Fruit fly (Drosophila melanogaster) whole organism, prepupa: ENCODE results near the gene eIF3d1.

Experiments used
- CG11762 ChIP-seq: fragments of 200-800 bp; sonication (Bioruptor generic); optimal IDR thresholded peaks from 3 replicates; lab custom pipeline; 2016; ENCODE audit warnings: missing biosample characterization, missing genetic modification characterization; ENCODE audit not compliant: insufficient read depth
- CG32006 ChIP-seq: fragments of 200-800 bp; sonication (Bioruptor generic); optimal IDR thresholded peaks from 3 replicates; lab custom pipeline; 2017; ENCODE audit warnings: missing biosample characterization, mild to moderate bottlenecking, missing genetic modification characterization
- CG6276 ChIP-seq: fragments of 200-800 bp; sonication (Bioruptor generic); optimal IDR thresholded peaks from 2 replicates; lab custom pipeline; 2017; ENCODE audit warnings: missing biosample characterization, mild to moderate bottlenecking, missing genetic modification characterization
- CG6854 ChIP-seq: fragments of 200-800 bp; sonication (Bioruptor generic); optimal IDR thresholded peaks from 2 replicates; lab custom pipeline; 2017; ENCODE audit warnings: missing biosample characterization, mild to moderate bottlenecking, missing genetic modification characterization
- CG8319 ChIP-seq: fragments of 200-800 bp; sonication (Bioruptor generic); optimal IDR thresholded peaks from 3 replicates; lab custom pipeline; 2016; ENCODE audit warnings: missing biosample characterization, missing genetic modification characterization
- Eip75B ChIP-seq: fragments of 200-800 bp; sonication (Bioruptor generic); optimal IDR thresholded peaks from 3 replicates; lab custom pipeline; 2016; ENCODE audit warnings: missing biosample characterization, missing genetic modification characterization
- Eip93F ChIP-seq: fragments of 200-800 bp; sonication (Bioruptor generic); optimal IDR thresholded peaks from 2 replicates; lab custom pipeline; 2016; ENCODE audit warnings: missing biosample characterization, mild to moderate bottlenecking, missing genetic modification characterization
- Gug ChIP-seq: fragments of 200-800 bp; sonication (Bioruptor generic); IDR thresholded peaks from 2 replicates; pipeline ENCODE4 v1.3.6; 2022; ENCODE audit warnings: missing biosample characterization, missing genetic modification characterization
- Sox14 ChIP-seq: fragments of 200-800 bp; sonication (Bioruptor generic); optimal IDR thresholded peaks from 3 replicates; lab custom pipeline; 2016; ENCODE audit warnings: missing biosample characterization, missing genetic modification characterization
- salr ChIP-seq, 2 experiments: fragments of 200-800 bp; sonication (Bioruptor generic); optimal IDR thresholded peaks; 3 replicates each; lab custom pipeline; 2016 to 2018; ENCODE audit warnings: missing biosample characterization in 2 of 2, missing genetic modification characterization in 2 of 2, mild to moderate bottlenecking in 1 of 2
- spab ChIP-seq: fragments of 200-800 bp; sonication (Bioruptor generic); optimal IDR thresholded peaks from 2 replicates; lab custom pipeline; 2017; ENCODE audit warnings: missing biosample characterization, mild to moderate bottlenecking, missing genetic modification characterization, missing genetic modification reagents

dm6 chr3R:23677058-23677457 is 2.8 kb upstream of the eIF3d1 start, which contains the start of gene GILT3:
- no peak for TF ChIP-seq spab (GFP tag; lab: Kevin White, UChicago)
- no peak for TF ChIP-seq Eip93F (GFP tag; lab: Kevin White, UChicago)
- TF ChIP-seq CG6276 = no peak
- no peak for TF ChIP-seq Eip75B
- TF ChIP-seq CG6854 (GFP tag; lab: Kevin White, UChicago) = no peak
- TF ChIP-seq CG11762 = no peak
- no peak for TF ChIP-seq CG32006 (GFP tag; lab: Kevin White, UChicago)
- no peak for TF ChIP-seq CG8319
- TF ChIP-seq salr (GFP tag; optimal IDR thresholded peaks at IDR 0.05; lab: Kevin White, UChicago) = no peak
- no peak for TF ChIP-seq Sox14 (GFP tag; lab: Kevin White, UChicago)
- no peak for TF ChIP-seq Gug
